Fruit fly (Drosophila melanogaster) whole organism, pupa: ENCODE results near the gene RpL34b.

Experiments used
- CG10348 ChIP-seq: fragments of 200-800 bp; sonication (Bioruptor generic); IDR thresholded peaks from 2 replicates; pipeline ENCODE4 v1.3.6; 2022; ENCODE audit warnings: missing biosample characterization, missing genetic modification characterization
- CG12605 ChIP-seq: fragments of 200-800 bp; sonication (Bioruptor generic); IDR thresholded peaks from 2 replicates; pipeline ENCODE4 v1.3.6; 2022; ENCODE audit warnings: missing biosample characterization, missing genetic modification characterization
- CG13204 ChIP-seq: fragments of 200-800 bp; sonication (Bioruptor generic); optimal IDR thresholded peaks from 2 replicates; lab custom pipeline; 2018; ENCODE audit warnings: missing biosample characterization, mild to moderate bottlenecking, missing genetic modification characterization, moderate library complexity
- CG14655 ChIP-seq: fragments of 200-800 bp; sonication (Bioruptor generic); optimal IDR thresholded peaks from 3 replicates; lab custom pipeline; 2017; ENCODE audit warnings: mild to moderate bottlenecking, missing biosample characterization, missing genetic modification reagents, missing genetic modification characterization
- CG15710 ChIP-seq: fragments of 200-800 bp; sonication (Bioruptor generic); optimal IDR thresholded peaks from 2 replicates; lab custom pipeline; 2018; ENCODE audit warnings: missing biosample characterization, mild to moderate bottlenecking, missing genetic modification characterization, moderate library complexity
- CG17806 ChIP-seq: fragments of 200-800 bp; sonication (Bioruptor generic); optimal IDR thresholded peaks from 2 replicates; lab custom pipeline; 2018; ENCODE audit warnings: missing biosample characterization, mild to moderate bottlenecking, missing genetic modification characterization, moderate library complexity
- CG32121 ChIP-seq: fragments of 200-800 bp; sonication (Bioruptor generic); IDR thresholded peaks from 2 replicates; pipeline ENCODE4 v1.3.6; 2022; ENCODE audit warnings: missing biosample characterization, missing genetic modification characterization
- CG34367 ChIP-seq: fragments of 200-800 bp; sonication (Bioruptor generic); optimal IDR thresholded peaks from 2 replicates; lab custom pipeline; 2018; ENCODE audit warnings: missing biosample characterization, mild to moderate bottlenecking, missing genetic modification characterization
- CG4496 ChIP-seq: fragments of 200-800 bp; sonication (Bioruptor generic); IDR thresholded peaks from 3 replicates; pipeline ENCODE4 v1.3.6; 2022; ENCODE audit warnings: missing biosample characterization, missing genetic modification characterization
- CG8159 ChIP-seq: fragments of 200-800 bp; sonication (Bioruptor generic); optimal IDR thresholded peaks from 3 replicates; lab custom pipeline; 2018; ENCODE audit warnings: missing biosample characterization, mild to moderate bottlenecking, missing genetic modification characterization, moderate library complexity
- CG8301 ChIP-seq: fragments of 200-800 bp; sonication (Bioruptor generic); optimal IDR thresholded peaks from 2 replicates; lab custom pipeline; 2018; ENCODE audit warnings: missing biosample characterization, mild to moderate bottlenecking, missing genetic modification characterization
- CG9948 ChIP-seq: fragments of 200-800 bp; sonication (Bioruptor generic); optimal IDR thresholded peaks from 2 replicates; lab custom pipeline; 2018; ENCODE audit warnings: missing biosample characterization, mild to moderate bottlenecking, missing genetic modification characterization, moderate library complexity
- D1 ChIP-seq: fragments of 200-800 bp; sonication (Bioruptor generic); optimal IDR thresholded peaks from 2 replicates; lab custom pipeline; 2018; ENCODE audit warnings: missing biosample characterization, mild to moderate bottlenecking, missing genetic modification characterization, moderate library complexity
- EcR ChIP-seq: fragments of 200-800 bp; sonication (Bioruptor generic); optimal IDR thresholded peaks from 3 replicates; lab custom pipeline; 2019; ENCODE audit warnings: missing biosample characterization, missing genetic modification characterization, mild to moderate bottlenecking, moderate library complexity, missing genetic modification reagents
- Ets98B ChIP-seq: fragments of 200-800 bp; sonication (Bioruptor generic); IDR thresholded peaks from 2 replicates; pipeline ENCODE4 v1.3.6; 2022; ENCODE audit warnings: missing biosample characterization, missing genetic modification characterization
- Pif1A ChIP-seq: fragments of 200-800 bp; sonication (Bioruptor generic); optimal IDR thresholded peaks from 3 replicates; lab custom pipeline; 2016; ENCODE audit warnings: missing biosample characterization, missing genetic modification characterization
- Pif1B ChIP-seq: fragments of 200-800 bp; sonication (Bioruptor generic); optimal IDR thresholded peaks from 3 replicates; lab custom pipeline; 2016; ENCODE audit warnings: missing biosample characterization, missing genetic modification characterization
- Snoo ChIP-seq: fragments of 200-800 bp; sonication (Bioruptor generic); optimal IDR thresholded peaks from 3 replicates; lab custom pipeline; 2017; ENCODE audit warnings: missing biosample characterization, mild to moderate bottlenecking, missing genetic modification characterization, inconsistent platforms
- fd96Ca ChIP-seq: fragments of 200-800 bp; sonication (Bioruptor generic); IDR thresholded peaks from 3 replicates; pipeline ENCODE4 v1.3.6; 2022; ENCODE audit warnings: missing biosample characterization, missing genetic modification characterization
- gl ChIP-seq: fragments of 200-800 bp; sonication (Bioruptor generic); optimal IDR thresholded peaks from 2 replicates; lab custom pipeline; 2018; ENCODE audit warnings: missing biosample characterization, mild to moderate bottlenecking, missing genetic modification characterization
- rn ChIP-seq: fragments of 200-800 bp; sonication (Bioruptor generic); IDR thresholded peaks from 2 replicates; pipeline ENCODE4 v1.3.6; 2022; ENCODE audit warnings: missing biosample characterization, missing genetic modification characterization

The RpL34b gene

dm6 chr3R:9418373-9419299 lies 17.6 kb upstream of the RpL34b start:
- no peak for TF ChIP-seq CG8301 (tag; lab: Kevin White, UChicago)
- no peak for TF ChIP-seq gl (tag; lab: Kevin White, UChicago)
- no peak for TF ChIP-seq CG14655 (GFP tag; lab: Kevin White, UChicago)
- TF ChIP-seq CG10348 (GFP tag; lab: Robert Waterston, UW) = no peak
- no peak for TF ChIP-seq CG12605 (GFP tag; lab: Robert Waterston, UW)
- TF ChIP-seq CG9948 = no peak
- TF ChIP-seq CG15710 (tag; lab: Kevin White, UChicago) = no peak
- no peak for TF ChIP-seq EcR (GFP tag; lab: Kevin White, UChicago)
- no peak for TF ChIP-seq Ets98B
- no peak for TF ChIP-seq CG13204 (GFP tag; lab: Kevin White, UChicago)
- no peak for TF ChIP-seq Pif1A (GFP tag; lab: Kevin White, UChicago)
- no peak for TF ChIP-seq fd96Ca (GFP tag; lab: Robert Waterston, UW)
- TF ChIP-seq rn (GFP tag; lab: Robert Waterston, UW) = no peak
- TF ChIP-seq CG34367 (tag; lab: Kevin White, UChicago) = no peak
- no peak for TF ChIP-seq CG4496 (GFP tag; lab: Robert Waterston, UW)
- TF ChIP-seq CG17806 (tag; lab: Kevin White, UChicago) = no peak
- no peak for TF ChIP-seq CG8159 (tag; lab: Kevin White, UChicago)
- no peak for TF ChIP-seq Pif1B (GFP tag; lab: Kevin White, UChicago)

dm6 chr3R:9417577-9418334 lies 16.7 kb upstream of the RpL34b start, which contains the start of gene ps:
TSS of gene ps (plus strand) at chr3R:9417940.
- TF ChIP-seq Snoo (peak; percentile 0), Pif1B (GFP tag; lab: Kevin White, UChicago) (peak; percentile 48), gl (tag; lab: Kevin White, UChicago) (peak; percentile 26), Ets98B (no peak)

- no peak for TF ChIP-seq CG34367 (tag; lab: Kevin White, UChicago)
Measured at dm6 chr3R:9416951-9417350, 15.9 kb upstream of the RpL34b start.

- TF ChIP-seq CG15710 (tag; lab: Kevin White, UChicago) (no peak), EcR (GFP tag; lab: Kevin White, UChicago) (no peak), CG17806 (tag; lab: Kevin White, UChicago) (no peak), CG10348 (GFP tag; lab: Robert Waterston, UW) (no peak), CG32121 (GFP tag; lab: Robert Waterston, UW) (no peak), CG34367 (tag; lab: Kevin White, UChicago) (no peak), Pif1B (GFP tag; lab: Kevin White, UChicago) (no peak), gl (tag; lab: Kevin White, UChicago) (no peak), CG8159 (tag; lab: Kevin White, UChicago) (no peak), Snoo (no peak), D1 (tag; lab: Kevin White, UChicago) (no peak), CG13204 (GFP tag; lab: Kevin White, UChicago) (no peak), CG14655 (GFP tag; lab: Kevin White, UChicago) (no peak), Pif1A (GFP tag; lab: Kevin White, UChicago) (no peak), Ets98B (no peak), CG4496 (GFP tag; lab: Robert Waterston, UW) (no peak), rn (GFP tag; lab: Robert Waterston, UW) (no peak)
- TF ChIP-seq, all 21 proteins: peak for 0
Measured at dm6 chr3R:9411928-9412640, 11.1 kb upstream of the RpL34b start, which contains the start of the genes Task7 and alpha-Man-IIa. TSS of gene Task7 (minus strand) at chr3R:9412293. TSS of gene alpha-Man-IIa (plus strand) at chr3R:9412548.

dm6 chr3R:9410182-9410581 lies 9.2 kb upstream of the RpL34b start, which contains the start of gene betaTub85D:
TSS of gene betaTub85D (minus strand) at chr3R:9410282.
- TF ChIP-seq CG13204 (GFP tag; lab: Kevin White, UChicago) (no peak), CG15710 (tag; lab: Kevin White, UChicago) (no peak), Pif1A (GFP tag; lab: Kevin White, UChicago) (no peak)
- TF ChIP-seq, all 21 proteins: peak for 0
